Fruit fly (Drosophila melanogaster) whole organism, embryonic: ENCODE results near the gene spn-F.

Experiments
- Abd-B ChIP-seq: fragments of 200-800 bp; sonication (Bioruptor generic); optimal IDR thresholded peaks from 2 replicates; lab custom pipeline; 2018; ENCODE audit warnings: missing biosample characterization, mild to moderate bottlenecking, missing genetic modification characterization, moderate library complexity
- Bgb ChIP-seq: fragments of 200-800 bp; sonication (Bioruptor generic); IDR thresholded peaks from 2 replicates; pipeline ENCODE4 v1.3.6; 2022; ENCODE audit warnings: missing biosample characterization, missing genetic modification characterization; ENCODE audit not compliant: partially characterized antibody
- CG10274 ChIP-seq: fragments of 200-800 bp; sonication (Bioruptor generic); optimal IDR thresholded peaks from 3 replicates; lab custom pipeline; 2017; ENCODE audit warnings: missing biosample characterization, mild to moderate bottlenecking, missing genetic modification characterization
- CG12391 ChIP-seq: fragments of 200-800 bp; sonication (Bioruptor generic); optimal IDR thresholded peaks from 3 replicates; lab custom pipeline; 2018; ENCODE audit warnings: missing biosample characterization, mild to moderate bottlenecking, missing genetic modification characterization, moderate library complexity
- CG12659 ChIP-seq: fragments of 200-800 bp; sonication (Bioruptor generic); optimal IDR thresholded peaks from 3 replicates; lab custom pipeline; 2017; ENCODE audit warnings: mild to moderate bottlenecking, missing biosample characterization, missing genetic modification reagents, missing genetic modification characterization
- CG13287 ChIP-seq: fragments of 200-800 bp; sonication (Bioruptor generic); IDR thresholded peaks from 2 replicates; pipeline ENCODE4 v1.3.6; 2022; ENCODE audit warnings: missing biosample characterization, missing genetic modification characterization; ENCODE audit not compliant: partially characterized antibody
- CG14441 ChIP-seq: fragments of 200-800 bp; sonication (Bioruptor generic); IDR thresholded peaks from 2 replicates; pipeline ENCODE4 v1.3.6; 2022; ENCODE audit warnings: missing biosample characterization, missing genetic modification characterization
- CG14710 ChIP-seq: fragments of 200-800 bp; sonication (Bioruptor generic); optimal IDR thresholded peaks from 3 replicates; lab custom pipeline; 2019; ENCODE audit warnings: missing biosample characterization, mild to moderate bottlenecking, missing genetic modification characterization, moderate library complexity
- CG14860 ChIP-seq: fragments of 200-800 bp; sonication (Bioruptor generic); IDR thresholded peaks from 3 replicates; pipeline ENCODE4 v1.3.6; 2022; ENCODE audit warnings: missing biosample characterization, missing genetic modification characterization; ENCODE audit not compliant: partially characterized antibody
- CG15514 ChIP-seq: fragments of 200-800 bp; sonication (Bioruptor generic); optimal IDR thresholded peaks from 3 replicates; lab custom pipeline; 2017; ENCODE audit warnings: missing biosample characterization, missing genetic modification characterization, mild to moderate bottlenecking, moderate library complexity, missing genetic modification reagents
- CG16813 ChIP-seq: fragments of 200-800 bp; sonication (Bioruptor generic); IDR thresholded peaks from 3 replicates; pipeline ENCODE4 v1.3.6; 2022; ENCODE audit warnings: missing biosample characterization, missing genetic modification characterization; ENCODE audit not compliant: partially characterized antibody
- CG17186 ChIP-seq: fragments of 200-800 bp; sonication (Bioruptor generic); optimal IDR thresholded peaks from 3 replicates; lab custom pipeline; 2017; ENCODE audit warnings: missing biosample characterization, missing genetic modification reagents, missing genetic modification characterization
- CG30431 ChIP-seq: fragments of 200-800 bp; sonication (Bioruptor generic); optimal IDR thresholded peaks from 2 replicates; lab custom pipeline; 2017; ENCODE audit warnings: missing biosample characterization, missing genetic modification characterization
- CG34224 ChIP-seq: fragments of 200-800 bp; sonication (Bioruptor generic); IDR thresholded peaks from 3 replicates; pipeline ENCODE4 v1.3.6; 2022; ENCODE audit warnings: missing biosample characterization, missing genetic modification characterization; ENCODE audit not compliant: partially characterized antibody
- CG3838 ChIP-seq: fragments of 200-800 bp; sonication (Bioruptor generic); optimal IDR thresholded peaks from 3 replicates; lab custom pipeline; 2016; ENCODE audit warnings: missing biosample characterization, missing genetic modification characterization
- CG42726 ChIP-seq: fragments of 200-800 bp; sonication (Bioruptor generic); IDR thresholded peaks from 2 replicates; pipeline ENCODE4 v1.3.6; 2022; ENCODE audit warnings: missing biosample characterization, missing genetic modification characterization; ENCODE audit not compliant: partially characterized antibody
- CG4424 ChIP-seq: fragments of 200-800 bp; sonication (Bioruptor generic); optimal IDR thresholded peaks from 3 replicates; lab custom pipeline; 2016; ENCODE audit warnings: missing biosample characterization, missing genetic modification characterization
- CG4617 ChIP-seq: fragments of 200-800 bp; sonication (Bioruptor generic); optimal IDR thresholded peaks from 3 replicates; lab custom pipeline; 2016; ENCODE audit warnings: missing biosample characterization, missing genetic modification characterization, borderline replicate concordance
- CG6254 ChIP-seq: fragments of 200-800 bp; sonication (Bioruptor generic); optimal IDR thresholded peaks from 3 replicates; lab custom pipeline; 2017; ENCODE audit warnings: mild to moderate bottlenecking, missing biosample characterization, missing genetic modification reagents, missing genetic modification characterization
- CG8089 ChIP-seq: fragments of 200-800 bp; sonication (Bioruptor generic); optimal IDR thresholded peaks from 3 replicates; lab custom pipeline; 2016; ENCODE audit warnings: missing biosample characterization, missing genetic modification characterization
- CG9932 ChIP-seq: fragments of 200-800 bp; sonication (Bioruptor generic); IDR thresholded peaks from 2 replicates; pipeline ENCODE4 v1.3.6; 2022; ENCODE audit warnings: missing biosample characterization, missing genetic modification characterization
- CHES-1-like ChIP-seq: fragments of 200-800 bp; sonication (Bioruptor generic); optimal IDR thresholded peaks from 2 replicates; lab custom pipeline; 2016; ENCODE audit warnings: missing biosample characterization, missing genetic modification characterization
- CoRest ChIP-seq: fragments of 200-800 bp; sonication (Bioruptor generic); optimal IDR thresholded peaks from 3 replicates; lab custom pipeline; 2018; ENCODE audit warnings: missing biosample characterization, mild to moderate bottlenecking, missing genetic modification characterization, moderate library complexity
- Dll ChIP-seq: fragments of 200-800 bp; sonication (Bioruptor generic); IDR thresholded peaks from 4 replicates; pipeline ENCODE4 v1.3.6; 2022; ENCODE audit warnings: missing biosample characterization, missing genetic modification characterization; ENCODE audit not compliant: partially characterized antibody
- E2f2 ChIP-seq: fragments of 200-800 bp; sonication (Bioruptor generic); IDR thresholded peaks from 2 replicates; pipeline ENCODE4 v1.3.6; 2022; ENCODE audit warnings: missing biosample characterization, missing genetic modification characterization
- MESR4 ChIP-seq: fragments of 200-800 bp; sonication (Bioruptor generic); optimal IDR thresholded peaks from 2 replicates; lab custom pipeline; 2018; ENCODE audit warnings: missing biosample characterization, mild to moderate bottlenecking, missing genetic modification characterization, moderate library complexity
- Myb ChIP-seq: fragments of 200-800 bp; sonication (Bioruptor generic); optimal IDR thresholded peaks from 2 replicates; lab custom pipeline; 2016; ENCODE audit warnings: missing biosample characterization, missing genetic modification characterization
- Opbp ChIP-seq: fragments of 200-800 bp; sonication (Bioruptor generic); IDR thresholded peaks from 3 replicates; pipeline ENCODE4 v1.3.6; 2022; ENCODE audit warnings: missing biosample characterization, missing genetic modification characterization; ENCODE audit not compliant: partially characterized antibody
- Sin3A ChIP-seq: fragments of >200 bp; optimal IDR thresholded peaks from 2 replicates; lab custom pipeline; 2018
- ac ChIP-seq: fragments of 200-800 bp; sonication (Bioruptor generic); optimal IDR thresholded peaks from 3 replicates; lab custom pipeline; 2017; ENCODE audit warnings: missing biosample characterization, mild to moderate bottlenecking, missing genetic modification characterization
- ato ChIP-seq: fragments of 200-800 bp; sonication (Bioruptor generic); IDR thresholded peaks from 2 replicates; pipeline ENCODE4 v1.3.6; 2022; ENCODE audit warnings: missing biosample characterization, missing genetic modification characterization; ENCODE audit not compliant: partially characterized antibody
- bigmax ChIP-seq: fragments of 200-800 bp; sonication (Bioruptor generic); optimal IDR thresholded peaks from 2 replicates; lab custom pipeline; 2018; ENCODE audit warnings: missing biosample characterization, mild to moderate bottlenecking, missing genetic modification characterization
- chinmo ChIP-seq: fragments of 200-800 bp; sonication (Bioruptor generic); IDR thresholded peaks from 4 replicates; pipeline ENCODE4 v1.3.6; 2022; ENCODE audit warnings: missing biosample characterization, missing genetic modification characterization; ENCODE audit not compliant: partially characterized antibody
- ci ChIP-seq: fragments of 200-800 bp; sonication (Bioruptor generic); IDR thresholded peaks from 3 replicates; pipeline ENCODE4 v1.3.6; 2022; ENCODE audit warnings: missing biosample characterization, missing genetic modification characterization
- dan ChIP-seq: fragments of 200-800 bp; sonication (Bioruptor generic); IDR thresholded peaks from 2 replicates; pipeline ENCODE4 v1.3.6; 2022; ENCODE audit warnings: missing biosample characterization, missing genetic modification characterization
- danr ChIP-seq: fragments of 200-800 bp; sonication (Bioruptor generic); IDR thresholded peaks from 2 replicates; pipeline ENCODE4 v1.3.6; 2022; ENCODE audit warnings: missing biosample characterization, missing genetic modification characterization
- dm ChIP-seq: fragments of 200-800 bp; sonication (Bioruptor generic); optimal IDR thresholded peaks from 3 replicates; lab custom pipeline; 2016; ENCODE audit warnings: missing biosample characterization, missing genetic modification characterization
- gfzf ChIP-seq: fragments of 200-800 bp; sonication (Bioruptor generic); optimal IDR thresholded peaks from 2 replicates; lab custom pipeline; 2016; ENCODE audit warnings: missing biosample characterization, mild to moderate bottlenecking, missing genetic modification characterization, moderate library complexity
- grau ChIP-seq: fragments of 200-800 bp; optimal IDR thresholded peaks from 3 replicates; lab custom pipeline; 2019; ENCODE audit warnings: missing biosample characterization, mild to moderate bottlenecking, missing genetic modification characterization, moderate library complexity
- gsb ChIP-seq: fragments of 200-800 bp; sonication (Bioruptor generic); IDR thresholded peaks from 2 replicates; pipeline ENCODE4 v1.3.6; 2022; ENCODE audit warnings: missing biosample characterization, missing genetic modification characterization
- inv ChIP-seq: fragments of 200-800 bp; sonication (Bioruptor generic); IDR thresholded peaks from 2 replicates; pipeline ENCODE4 v1.3.6; 2022; ENCODE audit warnings: missing biosample characterization, missing genetic modification characterization; ENCODE audit not compliant: partially characterized antibody
- kni ChIP-seq: fragments of 200-800 bp; sonication (Bioruptor generic); optimal IDR thresholded peaks from 3 replicates; lab custom pipeline; 2017; ENCODE audit warnings: mild to moderate bottlenecking, missing biosample characterization, missing genetic modification reagents, missing genetic modification characterization
- ro ChIP-seq: fragments of 200-800 bp; sonication (Bioruptor generic); IDR thresholded peaks from 2 replicates; pipeline ENCODE4 v1.3.6; 2022; ENCODE audit warnings: missing biosample characterization, missing genetic modification characterization
- sens ChIP-seq: fragments of 200-800 bp; sonication (Bioruptor generic); peaks from one replicate; lab custom pipeline; 2016; ENCODE audit warnings: missing biosample characterization, missing genetic modification characterization
- usp ChIP-seq: fragments of >200 bp; optimal IDR thresholded peaks from 2 replicates; lab custom pipeline; 2017; ENCODE audit warnings: missing biosample characterization, missing genetic modification characterization
- vnd ChIP-seq: fragments of 200-800 bp; sonication (Bioruptor generic); IDR thresholded peaks from 3 replicates; pipeline ENCODE4 v1.3.6; 2022; ENCODE audit warnings: missing biosample characterization, missing genetic modification characterization; ENCODE audit not compliant: partially characterized antibody
- vvl ChIP-seq: fragments of 200-800 bp; sonication (Bioruptor generic); IDR thresholded peaks from 2 replicates; pipeline ENCODE4 v1.3.6; 2022; ENCODE audit warnings: missing biosample characterization, missing genetic modification characterization
- wdn ChIP-seq: fragments of 200-800 bp; sonication (Bioruptor generic); IDR thresholded peaks from 2 replicates; pipeline ENCODE4 v1.3.6; 2022; ENCODE audit warnings: missing biosample characterization, missing genetic modification characterization
- zen2 ChIP-seq: fragments of 200-800 bp; sonication (Bioruptor generic); IDR thresholded peaks from 3 replicates; pipeline ENCODE4 v1.3.6; 2022; ENCODE audit warnings: missing biosample characterization, missing genetic modification characterization; ENCODE audit not compliant: partially characterized antibody

Gene spn-F

dm6 chr3R:31213227-31213626 is 41.7 kb upstream of the spn-F start, which contains the start of the genes Zwilch and CG1542 (continued):
- peak; percentile 87 for TF ChIP-seq Bgb
- no peak for TF ChIP-seq usp (GFP tag; lab: Kevin White, UChicago)
- TF ChIP-seq kni (GFP tag; lab: Kevin White, UChicago): peak; percentile 25
- 0 out of 3 replicates have a peak, but pooled peaks have one; percentile 58 for TF ChIP-seq ci
- TF ChIP-seq CG17186: peak; percentile 89
- TF ChIP-seq zen2 (GFP tag; lab: Robert Waterston, UW): peak; percentile 77; the same call in 2 of the 3 replicates
- peak; percentile 74 for TF ChIP-seq CG34224
- TF ChIP-seq Dll (GFP tag; lab: Robert Waterston, UW): peak; percentile 78
- TF ChIP-seq sens (GFP tag; lab: Kevin White, UChicago): peak; percentile 78
- TF ChIP-seq ato (GFP tag; lab: Robert Waterston, UW): peak; percentile 77
- TF ChIP-seq vnd (GFP tag; lab: Robert Waterston, UW): peak; percentile 60; the same call in 2 of the 3 replicates
- peak; percentile 66 for TF ChIP-seq CG14860 (GFP tag; lab: Robert Waterston, UW)
- no peak for TF ChIP-seq danr
- TF ChIP-seq CG3838 (GFP tag; lab: Kevin White, UChicago): peak; percentile 80
- TF ChIP-seq Opbp: peak; percentile 81
- TF ChIP-seq Abd-B (GFP tag; lab: Kevin White, UChicago): peak; percentile 45
- peak; percentile 65 for TF ChIP-seq CG4617 (GFP tag; lab: Kevin White, UChicago)
- TF ChIP-seq CG30431 (GFP tag; lab: Kevin White, UChicago): no peak
- no peak for TF ChIP-seq ro
- peak; percentile 62 for TF ChIP-seq CG12659 (GFP tag; lab: Kevin White, UChicago)
- TF ChIP-seq CG42726 (GFP tag; lab: Robert Waterston, UW): 0 out of 2 replicates have a peak, but pooled peaks have one; percentile 32
- TF ChIP-seq CG12391 (tag; lab: Kevin White, UChicago): no peak
- peak; percentile 46 for TF ChIP-seq bigmax (GFP tag; lab: Kevin White, UChicago)
- TF ChIP-seq CG8089 (GFP tag; lab: Kevin White, UChicago): no peak
- TF ChIP-seq CG15514 (GFP tag; lab: Kevin White, UChicago): peak; percentile 72
- no peak for TF ChIP-seq CG10274 (GFP tag; lab: Kevin White, UChicago)
- TF ChIP-seq CG6254 (GFP tag; lab: Kevin White, UChicago): peak; percentile 94
- peak; percentile 78 for TF ChIP-seq CG16813 (GFP tag; lab: Robert Waterston, UW)
- peak; percentile 58 for TF ChIP-seq Sin3A (lab: Kevin White, UChicago)
- TF ChIP-seq chinmo (GFP tag; lab: Robert Waterston, UW): peak; percentile 88; the same call in 3 of the 4 replicates
- peak; percentile 73 for TF ChIP-seq Myb (GFP tag; lab: Kevin White, UChicago)
- TF ChIP-seq CG4424 (GFP tag; lab: Kevin White, UChicago): no peak
- TF ChIP-seq gsb (GFP tag; lab: Robert Waterston, UW): no peak
- TF ChIP-seq dm: peak; percentile 96
- peak; percentile 25 for TF ChIP-seq CoRest (tag; lab: Kevin White, UChicago)
- no peak for TF ChIP-seq CG14441 (GFP tag; lab: Robert Waterston, UW)
- no peak for TF ChIP-seq dan (GFP tag; lab: Robert Waterston, UW)
- no peak for TF ChIP-seq wdn
- TF ChIP-seq gfzf (GFP tag; lab: Kevin White, UChicago): peak; percentile 92
- no peak for TF ChIP-seq ac (GFP tag; lab: Kevin White, UChicago)
- peak; percentile 9 for TF ChIP-seq CHES-1-like
- TF ChIP-seq vvl: peak; percentile 57; the same call in 1 of the 2 replicates
- TF ChIP-seq CG9932 (GFP tag; lab: Robert Waterston, UW): 0 out of 2 replicates have a peak, but pooled peaks have one; percentile 8
- peak; percentile 63 for TF ChIP-seq inv
- peak; percentile 97 for TF ChIP-seq E2f2 (GFP tag; lab: Robert Waterston, UW)
- peak; percentile 66 for TF ChIP-seq MESR4 (GFP tag; lab: Kevin White, UChicago)
- peak; percentile 86 for TF ChIP-seq CG13287 (GFP tag; lab: Robert Waterston, UW)
- peak; percentile 63 for TF ChIP-seq CG14710 (tag; lab: Kevin White, UChicago)
- no peak for TF ChIP-seq grau
